Fruit fly (Drosophila melanogaster): ENCODE results near the gene Sap47.

Sap47 gene

dm6 chr3R:15974235-15974634 is 39.3 kb downstream of the Sap47 start (continued):
- TF ChIP-seq CG9609 (GFP tag; optimal IDR thresholded peaks at IDR 0.05) (peak; percentile 83), vnd (GFP tag; IDR thresholded peaks at IDR 0.05; ENCODE audit: partially characterized antibody) (no peak), E2f1 (GFP tag; IDR thresholded peaks at IDR 0.05) (no peak), gfzf (GFP tag; optimal IDR thresholded peaks at IDR 0.05) (no peak), Dbx (GFP tag; IDR thresholded peaks at IDR 0.05) (no peak), CrebB (tag; optimal IDR thresholded peaks at IDR 0.05) (peak; percentile 45), knrl (GFP tag; IDR thresholded peaks at IDR 0.05; ENCODE audit: partially characterized antibody) (no peak), CG10321 (GFP tag; IDR thresholded peaks at IDR 0.05) (no peak), Fer3 (tag; optimal IDR thresholded peaks at IDR 0.05) (peak; percentile 85), unpg (GFP tag; optimal IDR thresholded peaks at IDR 0.05) (peak; percentile 90), grn (GFP tag; optimal IDR thresholded peaks at IDR 0.05) (no peak), sqz (GFP tag; optimal IDR thresholded peaks at IDR 0.05) (peak; percentile 68), pum (GFP tag; optimal IDR thresholded peaks at IDR 0.05) (peak; percentile 77), Hr3 (GFP tag; optimal IDR thresholded peaks at IDR 0.05) (peak; percentile 82), abd-A (tag; optimal IDR thresholded peaks at IDR 0.05) (no peak), CG7839 (tag; optimal IDR thresholded peaks at IDR 0.05) (peak; percentile 87), CG6254 (GFP tag; optimal IDR thresholded peaks at IDR 0.05) (peak; percentile 67), bbx (GFP tag; IDR thresholded peaks at IDR 0.05; ENCODE audit: partially characterized antibody) (no peak), tup (GFP tag; optimal IDR thresholded peaks at IDR 0.05) (no peak), CG3995 (GFP tag; optimal IDR thresholded peaks at IDR 0.05) (no peak), CG3407 (GFP tag; optimal IDR thresholded peaks at IDR 0.05) (peak; percentile 67), CG6813 (GFP tag; optimal IDR thresholded peaks at IDR 0.05) (peak; percentile 71), amos (GFP tag; IDR thresholded peaks at IDR 0.05; ENCODE audit: partially characterized antibody) (no peak), ac (GFP tag; optimal IDR thresholded peaks at IDR 0.05) (peak; percentile 38), Lim3 (GFP tag; IDR thresholded peaks at IDR 0.05) (no peak), CG6765 (GFP tag; optimal IDR thresholded peaks at IDR 0.05) (peak; percentile 50), CG2129 (GFP tag; IDR thresholded peaks at IDR 0.05; ENCODE audit: partially characterized antibody) (no peak), CG13296 (GFP tag; optimal IDR thresholded peaks at IDR 0.05) (peak; percentile 80), CG18764 (GFP tag; optimal IDR thresholded peaks at IDR 0.05) (peak; percentile 58), ems (GFP tag; optimal IDR thresholded peaks at IDR 0.05) (peak; percentile 47), ssp (GFP tag; IDR thresholded peaks at IDR 0.05) (no peak), NK7.1 (GFP tag; optimal IDR thresholded peaks at IDR 0.05) (peak; percentile 64), CG12299 (tag; optimal IDR thresholded peaks at IDR 0.05) (peak; percentile 67), CG8359 (GFP tag; optimal IDR thresholded peaks at IDR 0.05; ENCODE audit: borderline replicate concordance) (peak; percentile 48), CG5245 (GFP tag; optimal IDR thresholded peaks at IDR 0.05) (peak; percentile 76), CG10959 (GFP tag; IDR thresholded peaks at IDR 0.05) (no peak), CG11093 (GFP tag; IDR thresholded peaks at IDR 0.05) (peak; percentile 73; the same call in 2 of the 3 replicates), CG3065 (GFP tag; optimal IDR thresholded peaks at IDR 0.05) (peak; percentile 6), CG17612 (GFP tag; IDR thresholded peaks at IDR 0.05) (no peak), cwo (GFP tag; optimal IDR thresholded peaks at IDR 0.05) (peak; percentile 81), CG11398 (GFP tag; optimal IDR thresholded peaks at IDR 0.05) (peak; percentile 67), Asciz (GFP tag; optimal IDR thresholded peaks at IDR 0.05) (peak; percentile 68), CG17186 (GFP tag; optimal IDR thresholded peaks at IDR 0.05) (peak; percentile 7), CG11695 (GFP tag; IDR thresholded peaks at IDR 0.05) (no peak), disco-r (GFP tag; optimal IDR thresholded peaks at IDR 0.05) (peak; percentile 50), onecut (GFP tag; IDR thresholded peaks at IDR 0.05) (peak; percentile 61), CG18262 (tag; optimal IDR thresholded peaks at IDR 0.05) (peak; percentile 86), CG10431 (GFP tag; optimal IDR thresholded peaks at IDR 0.05) (no peak), twi (tag; optimal IDR thresholded peaks at IDR 0.05) (peak; percentile 53), Hmr (GFP tag; optimal IDR thresholded peaks at IDR 0.05) (peak; percentile 75), rib (GFP tag; IDR thresholded peaks at IDR 0.05) (no peak)

Data from whole organism, embryonic.